Worm (Caenorhabditis elegans): ENCODE measurements around the gene pfd-5.

- TF ChIP-seq elt-3 (tag; optimal IDR thresholded peaks at IDR 0.05) (no peak), unc-62 (GFP tag; optimal IDR thresholded peaks at IDR 0.05) (no peak), drap-1 (GFP tag; optimal IDR thresholded peaks at IDR 0.05) (no peak), sptf-1 (tag; optimal IDR thresholded peaks at IDR 0.05) (no peak), mep-1 (tag; optimal IDR thresholded peaks at IDR 0.05) (no peak), nhr-28 (tag; optimal IDR thresholded peaks at IDR 0.05) (no peak), pha-4 (tag; optimal IDR thresholded peaks at IDR 0.05) (no peak), nhr-12 (tag; optimal IDR thresholded peaks at IDR 0.05) (no peak), ces-1 (GFP tag; optimal IDR thresholded peaks at IDR 0.05) (no peak)
Measured at ce11 chrIII:7246389-7246788, 47.7 kb upstream of the pfd-5 start.

Data from whole organism, mixed stage, embryonic.